Fruit fly (Drosophila melanogaster) whole organism, wandering third instar larva: Measurements from ENCODE around the gene CG44038.

Experiments used
- OdsH ChIP-seq: fragments of 200-800 bp; sonication (Bioruptor generic); optimal IDR thresholded peaks from 2 replicates; lab custom pipeline; 2016; ENCODE audit warnings: missing biosample characterization, mild to moderate bottlenecking, missing genetic modification characterization
- psq ChIP-seq: fragments of 200-800 bp; sonication (Bioruptor generic); optimal IDR thresholded peaks from 3 replicates; lab custom pipeline; 2017; ENCODE audit warnings: missing biosample characterization, mild to moderate bottlenecking, missing genetic modification characterization, moderate library complexity

- TF ChIP-seq OdsH (GFP tag; lab: Kevin White, UChicago) (no peak), psq (GFP tag; lab: Kevin White, UChicago) (no peak)
Observed at dm6 chr3R:12259819-12260218, 950 bp upstream of the CG44038 start.
